Worm (Caenorhabditis elegans) whole organism, L4/young adult: ENCODE measurements around the gene ttc-17.

Experiments
- W03F9.2 ChIP-seq: fragments of 150-350 bp; optimal IDR thresholded peaks from 2 replicates; lab custom pipeline; 2014; ENCODE audit warnings: missing biosample characterization, missing genetic modification characterization
- dao-5 ChIP-seq: sonication (generic microtip); optimal IDR thresholded peaks from 2 replicates; lab custom pipeline; 2016; ENCODE audit warnings: missing genotype, missing genetic modification characterization, moderate library complexity, missing compliant biosample characterization
- him-1 ChIP-seq: sonication (generic microtip); optimal IDR thresholded peaks from 2 replicates; lab custom pipeline; 2016; ENCODE audit warnings: missing genotype, missing genetic modification reagents, missing genetic modification characterization, missing compliant biosample characterization

Gene ttc-17

ce11 chrV:8938943-8939342 is 17.9 kb upstream of the ttc-17 start:
- TF ChIP-seq dao-5 (tag; lab: Kevin White, UChicago) (no peak), him-1 (tag; lab: Kevin White, UChicago) (no peak), W03F9.2 (tag; lab: Kevin White, UChicago) (no peak)

- no peak for TF ChIP-seq W03F9.2 (tag; lab: Kevin White, UChicago)
- no peak for TF ChIP-seq dao-5 (tag; lab: Kevin White, UChicago)
- TF ChIP-seq him-1 (tag; lab: Kevin White, UChicago) = no peak
Measured at ce11 chrV:8939424-8940065, 17.3 kb upstream of the ttc-17 start.

DNA sequence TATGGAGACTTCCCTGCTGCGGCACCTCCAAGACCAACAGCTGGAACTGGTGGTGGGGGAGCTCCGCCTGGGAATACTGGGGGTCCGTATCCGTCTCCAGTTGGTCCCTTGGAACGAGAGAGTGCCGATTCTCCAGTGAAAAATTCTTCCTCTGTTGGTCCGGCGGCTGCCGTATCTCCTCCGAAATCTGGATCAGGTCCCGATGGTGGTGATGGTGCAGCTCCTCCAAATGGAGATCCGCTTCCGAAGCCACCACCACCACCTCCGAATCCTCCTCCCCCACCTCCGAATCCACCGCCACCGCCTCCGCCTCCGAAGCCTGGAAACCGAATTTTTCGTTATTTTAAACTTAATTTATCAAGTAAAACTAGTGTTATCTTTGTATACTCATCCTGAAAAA is 16.4 kb upstream of the ttc-17 start:
- TF ChIP-seq W03F9.2 (tag; lab: Kevin White, UChicago) (no peak), him-1 (tag; lab: Kevin White, UChicago) (no peak), dao-5 (tag; lab: Kevin White, UChicago) (no peak)

ce11 chrV:8942437-8942978 is 14.3 kb upstream of the ttc-17 start:
- TF ChIP-seq dao-5 (tag; lab: Kevin White, UChicago) (no peak), W03F9.2 (tag; lab: Kevin White, UChicago) (no peak), him-1 (tag; lab: Kevin White, UChicago) (no peak)

DNA sequence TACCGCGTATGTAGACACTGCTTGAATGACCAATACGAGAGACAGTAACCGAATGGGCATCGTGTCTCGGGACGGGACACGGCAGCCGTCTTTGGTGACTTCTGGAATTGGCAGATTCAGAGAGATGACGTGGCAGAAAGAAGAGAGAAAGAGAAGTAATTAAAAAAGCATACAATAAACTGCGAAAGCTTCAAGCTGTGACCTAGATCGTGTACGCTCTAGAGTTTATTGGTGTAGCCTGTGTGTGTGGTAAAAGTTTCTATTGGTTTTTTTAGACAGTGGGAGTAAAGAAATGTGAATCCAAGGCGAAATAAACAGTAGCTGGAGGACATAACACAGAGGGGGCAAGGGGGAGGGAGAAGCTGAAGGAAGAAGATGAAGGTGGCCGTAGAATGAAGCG is 12.9 kb upstream of the ttc-17 start, which contains the start of gene T19A5.3:
Gene T19A5.3 (minus strand): TSS at position 101 of the 400 bp plus-strand sequence.
- no peak for TF ChIP-seq him-1 (tag; lab: Kevin White, UChicago)
- no peak for TF ChIP-seq W03F9.2 (tag; lab: Kevin White, UChicago)
- no peak for TF ChIP-seq dao-5 (tag; lab: Kevin White, UChicago)

- TF ChIP-seq W03F9.2 (tag; lab: Kevin White, UChicago) (no peak), him-1 (tag; lab: Kevin White, UChicago) (no peak), dao-5 (tag; lab: Kevin White, UChicago) (no peak)
Measured at ce11 chrV:8944481-8944880, 12.4 kb upstream of the ttc-17 start.

DNA sequence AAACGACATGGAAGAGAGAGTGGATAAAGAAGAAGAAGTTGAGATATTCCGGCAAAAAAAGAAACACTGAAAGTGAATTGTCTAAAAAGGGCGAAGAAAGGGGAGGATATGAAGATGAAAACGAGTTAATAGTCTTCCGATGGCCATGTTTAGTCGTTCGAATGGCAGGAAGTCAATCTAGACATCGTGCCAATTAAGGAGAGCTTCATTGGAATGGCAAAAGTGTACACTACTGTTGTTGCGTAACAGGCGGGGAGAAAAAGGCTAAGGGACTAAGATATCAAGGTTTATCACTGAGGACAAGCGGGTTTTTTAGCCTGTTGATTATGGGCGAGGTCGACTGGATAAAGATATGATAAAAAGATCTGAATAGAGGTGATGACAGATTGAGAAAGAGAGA is 10.7 kb upstream of the ttc-17 start:
- TF ChIP-seq W03F9.2 (tag; lab: Kevin White, UChicago) = no peak
- no peak for TF ChIP-seq dao-5 (tag; lab: Kevin White, UChicago)
- no peak for TF ChIP-seq him-1 (tag; lab: Kevin White, UChicago)

DNA sequence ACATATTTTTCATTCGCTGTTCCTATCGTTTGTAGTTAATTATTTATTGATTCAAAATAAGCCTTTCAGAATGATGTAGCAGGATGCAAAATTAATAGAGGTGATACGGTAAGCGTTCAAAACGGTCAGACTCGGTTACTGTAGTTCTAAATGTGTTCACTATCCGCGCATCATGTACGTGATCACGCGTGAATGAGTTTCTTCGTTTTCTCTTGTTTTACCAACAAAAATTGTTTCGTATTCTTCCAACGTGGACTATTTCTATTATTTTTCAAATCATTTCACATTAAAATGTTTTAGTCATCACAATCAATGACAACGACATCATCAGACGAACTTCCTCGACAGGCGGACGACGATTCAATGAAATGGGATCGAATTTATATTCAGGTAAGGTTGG is 9.3 kb upstream of the ttc-17 start, which contains the start of gene gck-1:
Gene gck-1 (plus strand): TSS at position 301 of the 400 bp plus-strand sequence.
- TF ChIP-seq W03F9.2 (tag; lab: Kevin White, UChicago) (no peak), him-1 (tag; lab: Kevin White, UChicago) (no peak), dao-5 (tag; lab: Kevin White, UChicago) (no peak)

DNA sequence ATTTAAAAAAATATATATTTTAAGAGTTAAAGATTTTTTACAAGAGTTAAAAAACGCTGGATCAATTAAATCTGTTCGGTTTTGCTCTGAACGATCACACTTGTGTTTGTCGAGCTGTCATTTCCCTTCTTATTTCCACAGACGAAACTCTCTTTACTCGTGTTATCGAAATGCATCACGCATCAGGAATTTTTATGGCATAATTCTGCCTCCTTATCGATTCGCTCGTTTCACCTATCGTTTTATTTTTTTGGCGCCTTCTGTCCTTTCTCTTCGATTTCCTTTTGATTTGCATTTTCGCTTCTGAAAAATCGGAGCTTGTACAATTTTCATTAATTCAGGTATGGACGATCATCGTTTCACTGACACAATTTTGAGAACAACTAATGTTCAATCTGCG is 8.5 kb upstream of the ttc-17 start:
- TF ChIP-seq W03F9.2 (tag; lab: Kevin White, UChicago) (no peak), dao-5 (tag; lab: Kevin White, UChicago) (no peak), him-1 (tag; lab: Kevin White, UChicago) (no peak)

- TF ChIP-seq him-1 (tag; lab: Kevin White, UChicago) (no peak), dao-5 (tag; lab: Kevin White, UChicago) (no peak), W03F9.2 (tag; lab: Kevin White, UChicago) (no peak)
Measured at ce11 chrV:8948996-8949395, 7.8 kb upstream of the ttc-17 start.

- no peak for TF ChIP-seq W03F9.2 (tag; lab: Kevin White, UChicago)
- TF ChIP-seq dao-5 (tag; lab: Kevin White, UChicago) = no peak
- no peak for TF ChIP-seq him-1 (tag; lab: Kevin White, UChicago)
Measured at ce11 chrV:8949873-8950272, 7.0 kb upstream of the ttc-17 start.

DNA sequence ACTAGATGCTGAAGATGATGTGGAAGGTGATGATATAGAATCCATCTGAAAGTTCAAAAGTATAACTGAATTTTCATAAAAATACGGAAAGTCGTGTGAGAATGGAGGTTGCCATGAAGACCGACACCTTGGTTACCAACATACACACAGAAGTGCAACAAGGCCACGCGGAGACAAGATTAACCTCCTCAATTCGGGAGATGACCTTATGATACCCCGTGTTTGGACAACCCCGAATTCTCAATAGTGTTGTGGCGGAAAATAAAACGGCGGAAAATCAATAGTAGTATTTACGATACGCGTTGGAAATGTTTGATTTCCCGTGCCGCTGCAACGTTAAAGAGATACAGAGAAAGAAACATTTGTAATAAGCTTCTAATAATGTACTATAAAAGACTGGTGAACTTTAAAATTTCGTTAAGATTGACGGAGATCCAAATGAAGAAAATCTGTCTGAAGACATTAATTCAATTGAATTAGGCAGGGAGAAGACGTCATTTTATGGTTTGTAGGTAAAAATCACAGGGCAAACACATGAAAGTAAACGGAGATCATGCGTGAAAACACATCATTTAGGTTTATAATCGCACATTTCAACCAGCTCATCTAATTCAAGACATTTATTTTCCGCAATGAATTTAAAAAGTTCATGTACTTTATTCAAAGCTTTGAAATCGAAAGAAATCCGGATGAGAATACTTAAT is 7.4 kb downstream of the ttc-17 start, which contains the start of gene nhr-44:
Gene nhr-44 (minus strand): TSS at position 51 of the 704 bp plus-strand sequence.
- TF ChIP-seq him-1 (tag; lab: Kevin White, UChicago) (no peak), W03F9.2 (tag; lab: Kevin White, UChicago) (no peak), dao-5 (tag; lab: Kevin White, UChicago) (no peak)

DNA sequence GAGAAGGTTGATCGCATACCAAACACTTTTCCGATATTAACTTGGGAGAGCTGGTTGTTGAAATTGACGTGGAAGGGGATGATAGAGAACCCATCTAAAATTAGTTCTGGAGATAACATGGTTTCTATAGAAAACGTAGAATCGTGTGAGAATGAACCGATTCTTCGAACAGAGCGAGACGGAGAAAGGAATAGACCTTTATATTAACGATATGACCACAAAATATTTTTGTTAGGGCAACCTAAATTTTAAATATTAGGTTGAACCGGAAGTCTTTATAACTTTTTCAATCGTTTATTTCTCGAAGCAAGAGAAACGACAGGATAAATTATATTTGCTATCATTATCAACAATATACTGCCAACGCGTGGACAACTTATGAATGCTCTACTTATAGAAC is 9.2 kb downstream of the ttc-17 start, which contains the start of gene nhr-219:
Gene nhr-219 (minus strand): TSS at position 101 of the 400 bp plus-strand sequence.
- TF ChIP-seq dao-5 (tag; lab: Kevin White, UChicago) (no peak), W03F9.2 (tag; lab: Kevin White, UChicago) (no peak), him-1 (tag; lab: Kevin White, UChicago) (no peak)
